Worm (Caenorhabditis elegans) whole organism, mixed stage, embryonic: ENCODE data around the gene sdn-1.

Source experiments
- blmp-1 ChIP-seq: fragments of 150-350 bp; optimal IDR thresholded peaks from 2 replicates; lab custom pipeline; 2014; ENCODE audit warnings: missing biosample characterization, missing genetic modification characterization
- mab-5 ChIP-seq: fragments of 150-350 bp; optimal IDR thresholded peaks from 2 replicates; lab custom pipeline; 2014; ENCODE audit warnings: missing biosample characterization, missing genetic modification characterization
- unc-39 ChIP-seq: fragments of 150-350 bp; optimal IDR thresholded peaks from 2 replicates; lab custom pipeline; 2014; ENCODE audit warnings: missing biosample characterization, missing genetic modification characterization
- ztf-11 ChIP-seq: fragments of 150-350 bp; optimal IDR thresholded peaks from 2 replicates; lab custom pipeline; 2014; ENCODE audit warnings: missing biosample characterization, missing genetic modification characterization

DNA sequence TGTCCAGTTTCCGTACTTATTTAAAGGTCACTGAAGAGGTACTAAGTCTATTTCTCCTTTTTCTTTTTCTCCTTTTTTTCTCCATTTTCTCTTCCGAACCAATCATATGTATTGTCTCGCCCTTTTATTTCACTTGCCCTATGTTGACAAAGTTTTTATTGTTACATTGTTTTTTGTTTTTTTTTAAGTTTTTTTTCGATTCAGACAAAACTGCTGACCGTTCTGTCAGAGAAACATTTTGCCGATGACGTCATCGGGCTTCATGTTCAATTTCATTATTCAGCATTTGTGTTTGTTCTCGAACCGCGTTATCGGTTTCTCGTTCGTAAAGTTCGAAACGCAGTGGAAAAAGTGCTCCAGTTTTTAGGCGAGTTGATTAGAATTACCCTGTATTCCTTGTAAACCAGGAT, 46.3 kb upstream of the sdn-1 start:
- TF ChIP-seq unc-39 (tag; lab: Kevin White, UChicago) (no peak), ztf-11 (tag; lab: Kevin White, UChicago) (no peak), mab-5 (tag; lab: Kevin White, UChicago) (no peak), blmp-1 (tag; lab: Kevin White, UChicago) (no peak)
